Worm (Caenorhabditis elegans) whole organism, mixed stage, embryonic: Measurements from ENCODE around the gene T26H5.11.

Experiments
- M03D4.4 ChIP-seq: sonication (generic microtip); optimal IDR thresholded peaks from 2 replicates; lab custom pipeline; 2017; ENCODE audit warnings: mild to moderate bottlenecking, missing genetic modification characterization, missing compliant biosample characterization
- blmp-1 ChIP-seq: fragments of 150-350 bp; optimal IDR thresholded peaks from 2 replicates; lab custom pipeline; 2014; ENCODE audit warnings: missing biosample characterization, missing genetic modification characterization
- ceh-39 ChIP-seq: fragments of 150-350 bp; optimal IDR thresholded peaks from 2 replicates; lab custom pipeline; 2014; ENCODE audit warnings: missing biosample characterization, missing genetic modification characterization
- ceh-43 ChIP-seq: fragments of 200-800 bp; sonication (Bioruptor generic); optimal IDR thresholded peaks from 2 replicates; lab custom pipeline; 2018; ENCODE audit warnings: mild to moderate bottlenecking, missing genetic modification characterization, moderate library complexity, missing compliant biosample characterization
- ceh-83 ChIP-seq: fragments of 200-800 bp; sonication (Bioruptor generic); optimal IDR thresholded peaks from 2 replicates; lab custom pipeline; 2018; ENCODE audit warnings: mild to moderate bottlenecking, missing genetic modification characterization, missing compliant biosample characterization
- ces-1 ChIP-seq: fragments of 150-350 bp; optimal IDR thresholded peaks from 2 replicates; lab custom pipeline; 2014; ENCODE audit warnings: missing biosample characterization, missing genetic modification reagents, missing genetic modification characterization
- cnd-1 ChIP-seq: fragments of 200-800 bp; sonication (Bioruptor generic); optimal IDR thresholded peaks from 2 replicates; lab custom pipeline; 2018; ENCODE audit warnings: mild to moderate bottlenecking, missing genetic modification characterization, missing compliant biosample characterization
- drap-1 ChIP-seq: fragments of 200-800 bp; sonication (Bioruptor generic); optimal IDR thresholded peaks from 3 replicates; lab custom pipeline; 2018; ENCODE audit warnings: mild to moderate bottlenecking, missing genetic modification characterization, missing compliant biosample characterization
- elt-1 ChIP-seq: sonication (generic microtip); optimal IDR thresholded peaks from 2 replicates; lab custom pipeline; 2017; ENCODE audit warnings: missing genetic modification characterization, mild to moderate bottlenecking, missing compliant biosample characterization, antibody characterized with exemption, moderate library complexity, borderline replicate concordance; ENCODE audit not compliant: insufficient read depth
- elt-3 ChIP-seq: fragments of 150-350 bp; optimal IDR thresholded peaks from 2 replicates; lab custom pipeline; 2014; ENCODE audit warnings: missing biosample characterization, missing genetic modification characterization
- ham-2 ChIP-seq: fragments of 200-800 bp; sonication (Bioruptor generic); optimal IDR thresholded peaks from 2 replicates; lab custom pipeline; 2018; ENCODE audit warnings: mild to moderate bottlenecking, missing genetic modification characterization, missing compliant biosample characterization
- hlh-1 ChIP-seq: fragments of 150-350 bp; optimal IDR thresholded peaks from 2 replicates; lab custom pipeline; 2014; ENCODE audit warnings: missing biosample characterization, missing genetic modification reagents, missing genetic modification characterization
- lin-13 ChIP-seq: fragments of 150-350 bp; optimal IDR thresholded peaks from 2 replicates; lab custom pipeline; 2014; ENCODE audit warnings: missing biosample characterization, missing genetic modification characterization
- lin-32 ChIP-seq: fragments of 200-800 bp; sonication (Bioruptor generic); optimal IDR thresholded peaks from 2 replicates; lab custom pipeline; 2018; ENCODE audit warnings: mild to moderate bottlenecking, missing genetic modification characterization, missing compliant biosample characterization
- lsy-2 ChIP-seq: fragments of 150-350 bp; optimal IDR thresholded peaks from 2 replicates; lab custom pipeline; 2014; ENCODE audit warnings: missing biosample characterization, missing genetic modification characterization
- mep-1 ChIP-seq: fragments of 150-350 bp; optimal IDR thresholded peaks from 2 replicates; lab custom pipeline; 2017; ENCODE audit warnings: missing biosample characterization, missing genetic modification reagents, missing genetic modification characterization, inconsistent platforms
- mls-2 ChIP-seq: sonication (generic microtip); optimal IDR thresholded peaks from 2 replicates; lab custom pipeline; 2016; ENCODE audit warnings: mild to moderate bottlenecking, missing genetic modification characterization, moderate library complexity, missing compliant biosample characterization
- nhr-12 ChIP-seq: fragments of 150-350 bp; optimal IDR thresholded peaks from 2 replicates; lab custom pipeline; 2014; ENCODE audit warnings: missing biosample characterization, missing genetic modification characterization
- nhr-2 ChIP-seq: fragments of 150-350 bp; optimal IDR thresholded peaks from 2 replicates; lab custom pipeline; 2014; ENCODE audit warnings: missing biosample characterization, missing genetic modification characterization
- nhr-237 ChIP-seq: fragments of 150-350 bp; optimal IDR thresholded peaks from 2 replicates; lab custom pipeline; 2014; ENCODE audit warnings: missing biosample characterization, missing genetic modification characterization
- nhr-28 ChIP-seq: fragments of 150-350 bp; optimal IDR thresholded peaks from 2 replicates; lab custom pipeline; 2014; ENCODE audit warnings: missing biosample characterization, missing genetic modification characterization
- nhr-76 ChIP-seq: sonication (generic microtip); optimal IDR thresholded peaks from 2 replicates; lab custom pipeline; 2017; ENCODE audit warnings: missing biosample characterization, missing genetic modification characterization
- pha-4 ChIP-seq: fragments of 150-350 bp; optimal IDR thresholded peaks from 2 replicates; lab custom pipeline; 2018; ENCODE audit warnings: missing biosample characterization, missing genetic modification reagents, missing genetic modification characterization
- sem-2 ChIP-seq: fragments of 200-800 bp; sonication (Bioruptor generic); optimal IDR thresholded peaks from 2 replicates; lab custom pipeline; 2018; ENCODE audit warnings: mild to moderate bottlenecking, missing genetic modification characterization, missing compliant biosample characterization
- snpc-4 ChIP-seq: fragments of 150-350 bp; optimal IDR thresholded peaks from 2 replicates; lab custom pipeline; 2014; ENCODE audit warnings: missing biosample characterization, missing genetic modification characterization
- sptf-1 ChIP-seq: sonication (generic microtip); optimal IDR thresholded peaks from 2 replicates; lab custom pipeline; 2017; ENCODE audit warnings: mild to moderate bottlenecking, missing genetic modification characterization, moderate library complexity, missing compliant biosample characterization
- tbx-8 ChIP-seq: fragments of 200-800 bp; sonication (Bioruptor generic); optimal IDR thresholded peaks from 2 replicates; lab custom pipeline; 2018; ENCODE audit warnings: mild to moderate bottlenecking, missing genetic modification characterization, moderate library complexity, missing compliant biosample characterization
- unc-120 ChIP-seq: sonication (generic microtip); optimal IDR thresholded peaks from 2 replicates; lab custom pipeline; 2017; ENCODE audit warnings: missing genetic modification characterization, missing compliant biosample characterization; ENCODE audit not compliant: poor library complexity, severe bottlenecking
- unc-39 ChIP-seq: fragments of 150-350 bp; optimal IDR thresholded peaks from 2 replicates; lab custom pipeline; 2014; ENCODE audit warnings: missing biosample characterization, missing genetic modification characterization
- unc-62 ChIP-seq: fragments of 150-350 bp; optimal IDR thresholded peaks from 2 replicates; lab custom pipeline; 2014; ENCODE audit warnings: missing biosample characterization, missing genetic modification reagents, missing genetic modification characterization
- zip-8 ChIP-seq: fragments of 150-350 bp; optimal IDR thresholded peaks from 2 replicates; lab custom pipeline; 2014; ENCODE audit warnings: missing biosample characterization, missing genetic modification characterization
- ztf-11 ChIP-seq: fragments of 150-350 bp; optimal IDR thresholded peaks from 2 replicates; lab custom pipeline; 2014; ENCODE audit warnings: missing biosample characterization, missing genetic modification characterization

Gene T26H5.11

DNA sequence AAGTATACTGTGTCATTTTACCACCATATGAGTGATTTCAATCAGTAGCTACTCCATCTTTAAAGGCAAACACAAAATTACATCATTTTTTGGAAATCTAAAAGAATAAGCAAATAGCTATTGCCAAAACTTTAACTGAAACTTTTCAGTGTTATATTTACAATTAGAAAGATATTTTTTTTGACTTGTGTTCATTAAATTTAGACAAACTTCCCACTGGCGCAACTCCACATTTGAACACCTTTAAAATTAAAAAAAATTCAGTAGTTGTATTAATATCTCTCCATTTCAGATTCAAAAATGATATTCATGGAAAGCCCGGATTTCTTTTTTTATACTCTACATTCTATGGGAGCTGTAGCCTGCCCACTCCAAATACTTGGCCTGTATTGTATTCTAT is 30.2 kb downstream of the T26H5.11 start, which contains the start of gene srh-264:
TSS of gene srh-264 (plus strand) at position 301 of the 400 bp plus-strand sequence.
- no peak for TF ChIP-seq lin-32 (GFP tag; lab: Kevin White, UChicago)
- TF ChIP-seq sem-2 (GFP tag; lab: Kevin White, UChicago), result no peak
- TF ChIP-seq ceh-83 (GFP tag; lab: Kevin White, UChicago), result no peak
- TF ChIP-seq unc-39, result no peak
- no peak for TF ChIP-seq nhr-76 (tag; lab: Kevin White, UChicago)
- no peak for TF ChIP-seq elt-1 (tag; lab: Kevin White, UChicago)
- TF ChIP-seq unc-120, result no peak
- no peak for TF ChIP-seq ces-1
- no peak for TF ChIP-seq ztf-11
- TF ChIP-seq ceh-39 (tag; lab: Kevin White, UChicago), result no peak
- no peak for TF ChIP-seq blmp-1
- no peak for TF ChIP-seq cnd-1 (tag; lab: Kevin White, UChicago)
- no peak for TF ChIP-seq lsy-2 (tag; lab: Kevin White, UChicago)
- TF ChIP-seq nhr-2 (tag; lab: Kevin White, UChicago), result no peak
- no peak for TF ChIP-seq nhr-28 (tag; lab: Kevin White, UChicago)

DNA sequence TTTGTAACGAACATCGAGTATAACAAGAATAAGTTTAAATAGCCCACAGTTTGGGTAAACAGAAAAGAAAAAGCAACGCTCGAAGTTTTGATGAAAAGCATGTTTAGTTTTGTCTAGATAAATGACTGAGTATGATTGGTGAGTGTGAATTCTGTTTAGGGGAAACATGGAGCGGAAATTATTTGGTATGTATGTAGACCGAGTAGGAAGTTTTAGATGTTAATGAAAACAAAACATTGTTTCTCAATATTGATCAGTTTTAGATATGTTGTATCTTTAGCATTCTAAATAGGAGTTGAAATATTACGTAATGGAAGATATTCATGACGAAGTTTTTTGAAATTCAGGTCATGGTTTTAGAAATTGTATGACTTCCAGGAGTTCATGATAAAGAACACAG is 31.5 kb downstream of the T26H5.11 start, which contains the start of gene srbc-63:
TSS of gene srbc-63 (minus strand) at position 101 of the 400 bp plus-strand sequence.
- TF ChIP-seq ham-2 (GFP tag; lab: Kevin White, UChicago) (no peak), lin-13 (no peak), cnd-1 (tag; lab: Kevin White, UChicago) (no peak), mls-2 (tag; lab: Kevin White, UChicago) (no peak), tbx-8 (GFP tag; lab: Kevin White, UChicago) (no peak), nhr-28 (tag; lab: Kevin White, UChicago) (no peak), drap-1 (GFP tag; lab: Kevin White, UChicago) (no peak), unc-39 (no peak), ceh-43 (GFP tag; lab: Kevin White, UChicago) (no peak), snpc-4 (tag; lab: Kevin White, UChicago) (no peak)

DNA sequence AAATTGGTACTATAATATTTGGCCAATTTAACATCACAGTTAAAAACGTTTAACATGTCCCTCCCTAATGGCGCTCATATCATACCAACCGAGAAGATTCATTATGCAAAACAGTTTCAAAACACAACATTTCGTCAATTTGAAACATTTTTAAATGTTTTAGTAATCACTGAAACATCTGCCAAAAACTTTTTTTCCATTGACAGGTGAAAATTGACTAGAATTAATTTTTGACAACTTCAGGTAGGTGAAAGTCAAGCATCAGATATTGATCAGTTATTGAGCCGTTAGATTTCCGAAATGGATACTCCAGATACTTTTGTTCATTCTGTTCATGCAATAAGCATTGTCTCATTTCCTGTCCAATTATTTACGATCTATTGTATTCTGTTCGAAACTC is 37.2 kb downstream of the T26H5.11 start, which contains the start of gene srh-257:
TSS of gene srh-257 (plus strand) at position 301 of the 400 bp plus-strand sequence.
- TF ChIP-seq mls-2 (tag; lab: Kevin White, UChicago) (no peak), lin-32 (GFP tag; lab: Kevin White, UChicago) (no peak), ces-1 (no peak), lsy-2 (tag; lab: Kevin White, UChicago) (no peak), ceh-43 (GFP tag; lab: Kevin White, UChicago) (no peak), hlh-1 (no peak), M03D4.4 (tag; lab: Kevin White, UChicago) (no peak)

DNA sequence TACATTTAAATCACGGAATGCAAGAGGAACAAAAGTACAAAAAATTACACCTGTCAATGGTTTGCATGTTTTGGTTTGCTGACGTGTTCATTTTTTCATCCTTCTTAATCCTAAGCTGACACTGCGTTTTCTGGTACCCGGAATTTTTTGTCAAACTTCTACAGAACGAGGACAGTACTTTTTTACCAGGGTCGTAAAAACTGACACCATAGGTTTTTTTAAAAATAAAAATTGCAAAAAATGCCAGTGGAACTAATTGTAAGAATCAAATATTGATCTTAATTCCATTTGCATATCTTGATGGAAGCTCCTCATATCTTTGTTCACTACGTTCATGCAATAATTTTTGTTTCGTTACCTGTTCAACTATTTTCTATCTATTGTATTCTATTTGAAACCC is 39.2 kb downstream of the T26H5.11 start, which contains the start of gene srh-258:
TSS of gene srh-258 (plus strand) at position 301 of the 400 bp plus-strand sequence.
- TF ChIP-seq hlh-1 (no peak), zip-8 (no peak), mls-2 (tag; lab: Kevin White, UChicago) (no peak), cnd-1 (tag; lab: Kevin White, UChicago) (no peak), unc-120 (no peak), nhr-237 (no peak), ztf-11 (no peak), unc-62 (no peak), ces-1 (no peak)

DNA sequence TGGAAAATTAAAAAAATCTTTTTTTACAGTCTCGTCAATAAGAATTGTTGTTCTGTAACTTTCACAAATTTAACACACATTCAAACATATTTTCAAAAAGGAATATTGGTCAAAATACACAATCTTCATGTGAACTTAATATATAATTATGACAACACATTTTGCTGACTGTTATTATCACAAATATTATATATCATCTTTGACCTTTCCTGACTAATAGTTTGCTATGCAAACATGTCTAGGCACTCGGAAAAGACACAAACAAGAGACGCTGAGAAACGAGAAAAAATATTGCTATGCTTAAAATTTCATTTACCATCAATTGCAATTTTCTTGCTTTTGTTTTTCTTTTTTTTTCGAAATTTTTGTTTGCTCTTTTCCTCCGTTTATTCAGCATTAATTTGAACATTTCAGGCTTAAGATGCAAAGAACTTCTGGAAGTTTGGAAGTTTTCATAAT is 42.2 kb downstream of the T26H5.11 start, which contains the start of gene fbxa-135:
TSS of gene fbxa-135 (plus strand) at position 409 of the 459 bp plus-strand sequence.
- no peak for TF ChIP-seq zip-8
- TF ChIP-seq nhr-237, result no peak
- no peak for TF ChIP-seq ceh-83 (GFP tag; lab: Kevin White, UChicago)
- no peak for TF ChIP-seq blmp-1
- TF ChIP-seq sem-2 (GFP tag; lab: Kevin White, UChicago), result no peak
- no peak for TF ChIP-seq sptf-1 (tag; lab: Kevin White, UChicago)

DNA sequence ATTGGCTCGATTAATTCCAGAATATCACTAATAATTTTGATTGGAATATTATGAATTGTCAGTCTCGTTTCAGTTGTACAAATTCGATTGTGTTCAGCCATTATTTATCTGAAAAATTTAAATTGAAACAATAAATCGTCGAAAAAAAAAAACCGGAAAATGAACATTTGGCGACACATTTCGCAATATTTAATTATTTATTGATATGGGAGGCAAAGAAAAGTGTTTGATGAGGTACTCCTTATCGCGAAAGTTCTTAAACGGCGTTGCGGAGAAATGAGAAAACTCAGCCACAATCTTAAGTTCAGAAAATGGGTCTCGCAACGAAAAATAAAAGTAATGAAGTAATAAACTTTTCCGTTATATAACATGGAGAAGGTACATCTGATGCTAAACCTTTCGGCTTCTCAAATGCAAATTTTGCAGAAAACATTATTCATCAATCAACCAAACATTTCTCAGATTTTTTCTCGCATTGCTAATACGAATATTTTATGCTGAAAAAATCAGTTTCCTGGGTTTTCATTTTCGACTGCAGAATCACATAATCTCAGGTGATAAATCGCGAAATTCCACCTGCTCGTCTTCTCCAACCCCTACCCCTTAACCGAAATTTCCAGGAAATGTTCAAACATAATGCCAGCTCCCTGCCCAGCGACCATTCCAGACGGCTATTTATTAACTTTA is 44.3 kb downstream of the T26H5.11 start, which contains the start of the genes T06E6.15 and sri-7:
TSS of gene T06E6.15 (minus strand) at position 101 of the 687 bp plus-strand sequence.
TSS of gene sri-7 (plus strand) at position 637 of the 687 bp plus-strand sequence.
- TF ChIP-seq ces-1, result no peak
- TF ChIP-seq ceh-39 (tag; lab: Kevin White, UChicago), result no peak
- TF ChIP-seq cnd-1 (tag; lab: Kevin White, UChicago), result no peak
- TF ChIP-seq nhr-12 (tag; lab: Kevin White, UChicago), result no peak
- no peak for TF ChIP-seq mep-1 (tag; lab: Kevin White, UChicago)
- TF ChIP-seq sem-2 (GFP tag; lab: Kevin White, UChicago), result no peak
- TF ChIP-seq tbx-8 (GFP tag; lab: Kevin White, UChicago), result no peak
- no peak for TF ChIP-seq lin-13
- TF ChIP-seq ceh-43 (GFP tag; lab: Kevin White, UChicago), result no peak
- TF ChIP-seq nhr-28 (tag; lab: Kevin White, UChicago), result no peak
- TF ChIP-seq blmp-1, result no peak
- TF ChIP-seq elt-1 (tag; lab: Kevin White, UChicago), result no peak
- TF ChIP-seq M03D4.4 (tag; lab: Kevin White, UChicago), result no peak
- no peak for TF ChIP-seq mls-2 (tag; lab: Kevin White, UChicago)
- no peak for TF ChIP-seq elt-3 (tag; lab: Kevin White, UChicago)
- no peak for TF ChIP-seq pha-4
- TF ChIP-seq ceh-83 (GFP tag; lab: Kevin White, UChicago), result no peak
